Worm (Caenorhabditis elegans) whole organism, L1 larva: ENCODE results near the gene ard-1.

Experiments used
- elt-3 ChIP-seq, 6 experiments: fragments of 150-350 bp in 1 of 6; sonication (generic microtip); optimal IDR thresholded peaks; 2 replicates each; lab custom pipeline; 2017 to 2018; ENCODE audit warnings: missing biosample characterization in 6 of 6, missing genetic modification characterization in 6 of 6, inconsistent platforms in 1 of 6
- mdl-1 ChIP-seq, 2 experiments: fragments of 150-350 bp; optimal IDR thresholded peaks; 2 replicates each; lab custom pipeline; 2014 to 2017; ENCODE audit warnings: missing biosample characterization in 2 of 2, missing genetic modification characterization in 2 of 2, inconsistent platforms in 1 of 2
- nhr-28 ChIP-seq: fragments of 150-350 bp; optimal IDR thresholded peaks from 2 replicates; lab custom pipeline; 2014; ENCODE audit warnings: missing biosample characterization, missing genetic modification characterization
- snu-23 ChIP-seq: sonication (generic microtip); optimal IDR thresholded peaks from 2 replicates; lab custom pipeline; 2016; ENCODE audit warnings: missing genetic modification characterization, missing compliant biosample characterization
- xbp-1 ChIP-seq: sonication (generic microtip); optimal IDR thresholded peaks from 2 replicates; lab custom pipeline; 2016; ENCODE audit warnings: missing genetic modification characterization, missing compliant biosample characterization
- ztf-11 ChIP-seq, 2 experiments: sonication (generic microtip); optimal IDR thresholded peaks; 2 replicates each; lab custom pipeline; 2016 to 2017; ENCODE audit warnings: missing genetic modification characterization in 2 of 2, missing biosample characterization in 1 of 2, missing compliant biosample characterization in 1 of 2

DNA sequence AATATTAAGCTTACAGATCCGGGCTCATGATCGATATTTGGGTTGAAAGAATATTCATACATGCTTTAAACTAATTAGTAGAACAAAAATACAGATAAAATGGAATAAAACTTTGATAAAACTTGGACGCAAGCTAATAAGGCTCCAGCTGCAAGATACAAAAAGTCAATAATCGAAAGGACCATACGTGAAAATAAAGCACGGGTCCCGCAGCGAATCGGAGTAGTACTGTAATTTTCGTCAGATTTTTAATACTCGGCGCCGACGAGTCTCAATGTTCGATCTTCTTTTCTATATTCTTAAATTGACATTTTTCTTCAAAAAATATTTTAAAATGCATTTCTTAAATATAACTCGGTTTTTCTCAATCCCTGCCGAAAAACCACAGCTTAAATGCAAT is 6.4 kb upstream of the ard-1 start, which contains the start of gene spo-11:
- TF ChIP-seq nhr-28 (tag; lab: Kevin White, UChicago) = no peak
- no peak for TF ChIP-seq snu-23 (GFP tag; lab: Kevin White, UChicago)
- no peak for TF ChIP-seq xbp-1 (tag; lab: Kevin White, UChicago)
- no peak for TF ChIP-seq ztf-11 (tag; optimal IDR thresholded peaks at IDR 0.05; lab: Kevin White, UChicago)
- no peak for TF ChIP-seq mdl-1 (tag; optimal IDR thresholded peaks at IDR 0.05; lab: Kevin White, UChicago)
- no peak for TF ChIP-seq elt-3 (tag; optimal IDR thresholded peaks at IDR 0.05; lab: Kevin White, UChicago)
